Worm (Caenorhabditis elegans): ENCODE results near the gene T19D2.3.

DNA sequence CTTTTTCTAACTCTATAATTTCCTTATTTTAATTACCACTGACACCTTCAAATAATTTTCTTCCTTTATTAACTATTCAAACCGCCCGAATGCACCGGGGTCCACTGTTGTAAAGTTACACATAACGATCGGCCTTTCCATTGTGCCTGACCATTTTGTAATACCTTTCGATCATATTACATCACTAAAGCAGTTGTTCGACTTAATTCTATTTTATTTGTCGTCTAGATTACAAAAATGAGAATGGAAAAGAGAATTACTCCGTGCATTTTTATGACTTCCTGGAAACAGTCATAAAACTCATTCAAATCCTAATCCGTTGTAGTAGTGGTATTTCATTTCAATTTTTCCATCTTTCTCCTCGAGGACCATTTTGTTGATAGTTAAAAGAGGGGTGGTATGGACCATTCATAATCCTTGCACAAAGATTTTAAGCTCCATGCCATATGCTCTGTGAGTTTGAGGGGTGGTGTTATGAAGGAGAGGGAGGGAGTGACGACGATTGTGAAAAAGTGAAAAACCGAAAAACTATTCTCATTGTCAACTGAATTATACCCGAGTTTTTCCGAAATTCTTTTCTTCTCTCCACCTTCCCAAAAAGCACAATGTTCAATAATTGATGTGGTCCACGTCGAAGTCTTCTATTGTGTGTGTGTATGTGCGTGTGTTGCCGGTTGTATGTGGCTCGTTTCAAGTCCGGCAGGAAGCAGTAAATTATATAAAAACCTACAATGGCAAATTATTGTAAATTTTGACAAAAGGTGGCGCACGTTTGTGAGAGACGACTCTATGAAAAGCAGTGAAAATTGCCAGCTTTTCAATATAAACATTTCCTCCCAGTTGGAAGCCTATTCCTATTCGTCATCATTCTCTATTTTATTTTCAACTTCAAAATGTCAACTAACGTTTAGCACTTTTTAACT, 40.5 kb upstream of the T19D2.3 start:
- no peak for TF ChIP-seq scrt-1 (GFP tag; IDR thresholded peaks at IDR 0.05)
- TF ChIP-seq F13C5.2 (tag; optimal IDR thresholded peaks at IDR 0.05), result no peak
- TF ChIP-seq hmg-4 (GFP tag; optimal IDR thresholded peaks at IDR 0.05), result no peak
- TF ChIP-seq tbx-37 (GFP tag; conservative IDR thresholded peaks at IDR 0.05), result no peak
- TF ChIP-seq ama-1 (optimal IDR thresholded peaks at IDR 0.05), result no peak
- TF ChIP-seq ceh-36 (tag; optimal IDR thresholded peaks at IDR 0.05), result no peak
- TF ChIP-seq flt-1 (GFP tag; IDR thresholded peaks at IDR 0.05), result no peak

Measured in whole organism, early embryonic.